Worm (Caenorhabditis elegans): ENCODE data around the gene apd-3.

apd-3 gene

DNA sequence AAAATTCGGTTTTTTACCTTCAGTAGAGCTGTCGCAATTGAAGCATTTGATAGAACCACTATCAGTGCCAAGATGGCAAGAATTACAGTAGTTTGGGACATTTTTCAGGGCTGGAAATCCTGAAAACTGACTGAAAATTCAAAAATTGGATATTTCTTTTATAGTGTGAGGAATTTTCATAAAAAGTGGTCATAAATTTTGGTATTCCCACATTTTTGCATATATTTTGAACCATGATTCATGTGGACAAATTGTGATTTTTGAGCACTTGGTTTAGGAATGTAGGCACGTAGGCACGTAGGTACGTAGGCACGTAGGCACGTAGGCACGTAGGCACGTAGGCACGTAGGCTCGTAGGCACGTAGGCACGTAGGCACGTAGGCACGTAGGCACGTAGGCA, 34.0 kb downstream of the apd-3 start, which contains the start of gene Y49F6B.19:
Gene Y49F6B.19 (minus strand): TSS at position 101 of the 400 bp plus-strand sequence.
- TF ChIP-seq egl-5 (tag; optimal IDR thresholded peaks at IDR 0.05) (no peak), mml-1 (tag; optimal IDR thresholded peaks at IDR 0.05) (no peak), aly-2 (tag; optimal IDR thresholded peaks at IDR 0.05) (no peak), fkh-10 (GFP tag; optimal IDR thresholded peaks at IDR 0.05) (no peak), jun-1 (tag; optimal IDR thresholded peaks at IDR 0.05) (no peak), unc-62 (GFP tag; optimal IDR thresholded peaks at IDR 0.05) (no peak), ZK546.5 (tag; optimal IDR thresholded peaks at IDR 0.05) (no peak), nhr-237 (tag; optimal IDR thresholded peaks at IDR 0.05) (no peak), elt-1 (tag; optimal IDR thresholded peaks at IDR 0.05) (no peak), mdl-1 (tag; optimal IDR thresholded peaks at IDR 0.05) (no peak), daf-12 (tag; optimal IDR thresholded peaks at IDR 0.05) (no peak), R02D3.7 (tag; optimal IDR thresholded peaks at IDR 0.05) (no peak), snpc-4 (tag; optimal IDR thresholded peaks at IDR 0.05) (no peak), nhr-43 (tag; optimal IDR thresholded peaks at IDR 0.05; ENCODE audit: poor library complexity, severe bottlenecking) (no peak), egl-27 (tag; optimal IDR thresholded peaks at IDR 0.05) (no peak)

DNA sequence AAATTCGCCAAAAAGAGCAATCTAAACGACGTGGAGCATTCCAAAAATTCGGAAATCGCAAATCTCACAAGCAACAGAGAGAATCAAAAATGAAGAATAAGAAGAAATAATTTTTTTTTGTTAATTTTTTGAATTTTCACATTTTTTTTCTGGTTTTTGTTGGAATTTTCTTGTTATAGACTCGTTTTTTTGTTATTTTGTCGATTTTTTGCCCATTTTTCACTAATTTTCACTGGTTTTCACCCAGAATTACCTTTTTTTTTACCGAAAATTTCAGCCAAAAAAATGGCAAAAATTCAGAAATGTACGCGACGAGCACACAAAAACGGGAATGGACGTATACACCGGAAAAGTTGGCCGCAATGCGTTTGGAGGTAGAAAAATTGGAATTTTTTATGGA, 41.5 kb downstream of the apd-3 start, which contains the start of gene cyh-1:
Gene cyh-1 (plus strand): TSS at position 301 of the 400 bp plus-strand sequence.
- TF ChIP-seq ZK546.5 (tag; optimal IDR thresholded peaks at IDR 0.05), result no peak
- no peak for TF ChIP-seq zag-1 (tag; optimal IDR thresholded peaks at IDR 0.05)
- no peak for TF ChIP-seq aly-2 (tag; optimal IDR thresholded peaks at IDR 0.05)
- TF ChIP-seq egl-5 (tag; optimal IDR thresholded peaks at IDR 0.05), result no peak
- TF ChIP-seq fos-1 (tag; optimal IDR thresholded peaks at IDR 0.05), result no peak
- no peak for TF ChIP-seq nhr-76 (tag; optimal IDR thresholded peaks at IDR 0.05)
- TF ChIP-seq eor-1 (tag; optimal IDR thresholded peaks at IDR 0.05), result no peak
- TF ChIP-seq unc-39 (tag; optimal IDR thresholded peaks at IDR 0.05), result no peak
- TF ChIP-seq nfya-1 (tag; optimal IDR thresholded peaks at IDR 0.05; ENCODE audit: insufficient read depth), result no peak
- TF ChIP-seq nhr-237 (tag; optimal IDR thresholded peaks at IDR 0.05), result no peak
- TF ChIP-seq pqm-1 (tag; optimal IDR thresholded peaks at IDR 0.05), result no peak
- TF ChIP-seq elt-3 (tag; optimal IDR thresholded peaks at IDR 0.05), result no peak
- TF ChIP-seq nhr-12 (tag; optimal IDR thresholded peaks at IDR 0.05), result no peak
- no peak for TF ChIP-seq nhr-77 (tag; optimal IDR thresholded peaks at IDR 0.05)

DNA sequence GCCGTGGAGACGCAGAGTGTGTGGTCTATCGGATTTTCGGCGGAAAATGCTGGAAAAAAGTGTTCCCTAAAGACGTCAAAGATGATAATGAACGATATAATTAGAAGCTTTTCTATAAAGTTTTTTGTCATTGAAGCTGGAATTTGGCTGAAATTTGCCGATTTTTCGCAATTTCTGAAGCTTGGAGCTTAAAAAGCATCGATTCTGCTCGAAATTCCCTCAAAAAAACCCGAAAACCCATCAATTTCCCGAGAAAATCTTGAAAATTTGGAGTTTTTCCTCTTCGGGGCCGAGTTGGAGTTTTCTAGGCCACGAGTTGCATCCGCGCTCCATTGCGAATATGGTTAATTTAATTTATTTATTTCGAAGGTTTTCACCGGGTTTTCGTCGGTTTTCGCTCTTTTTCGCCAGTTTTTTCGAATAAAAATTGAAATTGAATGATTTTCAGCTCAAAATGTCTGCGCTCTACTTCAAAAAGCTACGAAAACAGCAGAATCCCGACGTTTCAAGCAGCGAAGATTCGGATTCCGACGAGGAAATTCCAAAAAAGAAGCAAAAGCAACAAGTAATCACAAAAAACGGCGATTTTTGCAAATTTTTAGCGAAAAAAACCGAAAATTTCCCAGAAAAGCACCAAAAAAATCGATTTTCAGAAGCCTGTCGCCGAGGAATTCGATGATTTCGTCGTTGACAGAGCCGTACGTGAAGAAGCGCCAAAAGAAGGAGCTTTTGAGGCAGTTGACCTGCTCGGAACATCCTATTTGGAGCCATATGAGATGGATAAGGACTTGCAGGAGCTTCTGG, 43.5 kb downstream of the apd-3 start, which contains the start of the genes col-71 and Y49F6B.2:
Gene col-71 (minus strand): TSS at position 51 of the 804 bp plus-strand sequence.
Gene Y49F6B.2 (plus strand): TSS at position 449 of the 804 bp plus-strand sequence.
- TF ChIP-seq lin-15B (tag; optimal IDR thresholded peaks at IDR 0.05) (peak; percentile 94), unc-39 (tag; optimal IDR thresholded peaks at IDR 0.05) (no peak), nhr-12 (tag; optimal IDR thresholded peaks at IDR 0.05) (no peak), ZK546.5 (tag; optimal IDR thresholded peaks at IDR 0.05) (no peak), sea-2 (GFP tag; optimal IDR thresholded peaks at IDR 0.05) (no peak), unc-62 (GFP tag; optimal IDR thresholded peaks at IDR 0.05) (no peak), elt-1 (tag; optimal IDR thresholded peaks at IDR 0.05) (no peak), tbx-2 (tag; optimal IDR thresholded peaks at IDR 0.05) (peak; percentile 21), R02D3.7 (tag; optimal IDR thresholded peaks at IDR 0.05) (peak; percentile 29), nhr-67 (tag; optimal IDR thresholded peaks at IDR 0.05) (no peak), nhr-11 (tag; optimal IDR thresholded peaks at IDR 0.05) (no peak), ceh-82 (tag; optimal IDR thresholded peaks at IDR 0.05) (no peak), nhr-28 (tag; optimal IDR thresholded peaks at IDR 0.05) (no peak), nhr-23 (tag; optimal IDR thresholded peaks at IDR 0.05) (peak; percentile 61), nhr-43 (tag; optimal IDR thresholded peaks at IDR 0.05; ENCODE audit: poor library complexity, severe bottlenecking) (no peak), elt-2 (tag; optimal IDR thresholded peaks at IDR 0.05) (peak; percentile 28), daf-12 (tag; optimal IDR thresholded peaks at IDR 0.05) (no peak), nhr-77 (tag; optimal IDR thresholded peaks at IDR 0.05) (no peak), nhr-76 (tag; optimal IDR thresholded peaks at IDR 0.05) (no peak), elt-3 (tag; optimal IDR thresholded peaks at IDR 0.05) (no peak), jun-1 (tag; optimal IDR thresholded peaks at IDR 0.05) (no peak), nhr-237 (tag; optimal IDR thresholded peaks at IDR 0.05) (no peak), fkh-10 (GFP tag; optimal IDR thresholded peaks at IDR 0.05) (peak; percentile 59), lsy-12 (tag; optimal IDR thresholded peaks at IDR 0.05) (no peak), aly-2 (tag; optimal IDR thresholded peaks at IDR 0.05) (no peak), ztf-11 (tag; optimal IDR thresholded peaks at IDR 0.05) (no peak), mml-1 (tag; optimal IDR thresholded peaks at IDR 0.05) (no peak), ztf-4 (tag; optimal IDR thresholded peaks at IDR 0.05) (no peak), ama-1 (optimal IDR thresholded peaks at IDR 0.05) (no peak), snpc-4 (tag; optimal IDR thresholded peaks at IDR 0.05) (peak; percentile 73), pha-4 (tag; optimal IDR thresholded peaks at IDR 0.05) (peak; percentile 75), ceh-9 (tag; optimal IDR thresholded peaks at IDR 0.05) (no peak), ceh-28 (tag; optimal IDR thresholded peaks at IDR 0.05) (peak; percentile 47), hmg-11 (tag; optimal IDR thresholded peaks at IDR 0.05) (peak; percentile 50), ceh-16 (tag; optimal IDR thresholded peaks at IDR 0.05) (no peak), egl-5 (tag; optimal IDR thresholded peaks at IDR 0.05) (peak; percentile 63), pqm-1 (tag; optimal IDR thresholded peaks at IDR 0.05) (no peak), nfya-1 (tag; optimal IDR thresholded peaks at IDR 0.05; ENCODE audit: insufficient read depth) (peak; percentile 67), mdl-1 (tag; optimal IDR thresholded peaks at IDR 0.05) (no peak), egl-27 (tag; optimal IDR thresholded peaks at IDR 0.05) (no peak), fos-1 (tag; optimal IDR thresholded peaks at IDR 0.05) (no peak), skn-1 (tag; optimal IDR thresholded peaks at IDR 0.05) (peak; percentile 30), eor-1 (tag; optimal IDR thresholded peaks at IDR 0.05) (no peak)
